Worm (Caenorhabditis elegans) whole organism, young adult: Measurements from ENCODE around the gene srbc-39.

Source experiments
- B0336.3 ChIP-seq: fragments of 200-800 bp; sonication (Bioruptor generic); IDR thresholded peaks from 2 replicates; pipeline ENCODE4 v1.3.6; 2022; ENCODE audit warnings: missing genetic modification characterization, missing compliant biosample characterization
- C17E4.6 ChIP-seq: fragments of 200-800 bp; sonication (Bioruptor generic); IDR thresholded peaks from 2 replicates; pipeline ENCODE4 v1.3.6; 2022; ENCODE audit warnings: missing genetic modification reagents, missing genetic modification characterization, missing compliant biosample characterization
- F22D6.2 ChIP-seq: sonication (generic microtip); optimal IDR thresholded peaks from 2 replicates; lab custom pipeline; 2016; ENCODE audit warnings: mild to moderate bottlenecking, missing genetic modification characterization, missing compliant biosample characterization
- F37B4.10 ChIP-seq: fragments of 200-800 bp; sonication (Bioruptor generic); IDR thresholded peaks from 2 replicates; pipeline ENCODE4 v1.3.6; 2022; ENCODE audit warnings: missing genetic modification characterization, missing compliant biosample characterization
- F39B2.1 ChIP-seq: fragments of 200-800 bp; sonication (Bioruptor generic); IDR thresholded peaks from 2 replicates; pipeline ENCODE4 v1.3.6; 2022; ENCODE audit warnings: missing genetic modification reagents, missing genetic modification characterization, missing compliant biosample characterization
- F55B11.4 ChIP-seq: sonication (generic microtip); optimal IDR thresholded peaks from 2 replicates; lab custom pipeline; 2016; ENCODE audit warnings: missing compliant biosample characterization, missing genetic modification characterization, borderline replicate concordance; ENCODE audit not compliant: insufficient read depth
- F57C9.4 ChIP-seq: sonication (generic microtip); optimal IDR thresholded peaks from 2 replicates; lab custom pipeline; 2017; ENCODE audit warnings: mild to moderate bottlenecking, missing genetic modification characterization, missing compliant biosample characterization
- Y53G8AR.9 ChIP-seq: fragments of 200-800 bp; sonication (Bioruptor generic); conservative IDR thresholded peaks from 2 replicates; pipeline ENCODE4 v1.3.6; 2022; ENCODE audit warnings: missing genetic modification reagents, missing genetic modification characterization, missing compliant biosample characterization
- Y95B8A.8 ChIP-seq: fragments of 200-800 bp; sonication (Bioruptor generic); IDR thresholded peaks from 2 replicates; pipeline ENCODE4 v1.3.6; 2022; ENCODE audit warnings: missing genetic modification reagents, missing genetic modification characterization, missing compliant biosample characterization
- ZK185.1 ChIP-seq: sonication (generic microtip); optimal IDR thresholded peaks from 2 replicates; lab custom pipeline; 2016; ENCODE audit warnings: mild to moderate bottlenecking, missing genetic modification characterization, missing compliant biosample characterization; ENCODE audit not compliant: poor library complexity, severe bottlenecking
- ama-1 ChIP-seq, 3 experiments: fragments of 150-350 bp in 1 of 3; sonication (generic microtip) in 2 of 3; optimal IDR thresholded peaks; 2 replicates each; lab custom pipeline; 2014 to 2018; ENCODE audit warnings: missing biosample characterization in 2 of 3, missing genetic modification characterization in 2 of 3, missing genetic modification reagents in 2 of 3
- attf-5 ChIP-seq: fragments of 200-800 bp; sonication (Bioruptor generic); optimal IDR thresholded peaks from 2 replicates; lab custom pipeline; 2018; ENCODE audit warnings: mild to moderate bottlenecking, missing genetic modification characterization, missing compliant biosample characterization
- attf-6 ChIP-seq: fragments of 200-800 bp; sonication (Bioruptor generic); IDR thresholded peaks from 2 replicates; pipeline ENCODE4 v1.3.6; 2022; ENCODE audit warnings: missing genetic modification reagents, missing genetic modification characterization, missing compliant biosample characterization
- bed-1 ChIP-seq: fragments of 200-800 bp; sonication (Bioruptor generic); IDR thresholded peaks from 2 replicates; pipeline ENCODE4 v1.3.6; 2022; ENCODE audit warnings: missing genetic modification reagents, missing genetic modification characterization, missing compliant biosample characterization
- cebp-1 ChIP-seq, 2 experiments: fragments of 200-800 bp in 1 of 2; sonication (Bioruptor generic) in 1 of 2; sonication (generic microtip) in 1 of 2; IDR thresholded peaks in 1 of 2; optimal IDR thresholded peaks in 1 of 2; 2 replicates each; pipeline versions ENCODE4 v1.3.6 to Lab custom; 2017 to 2022; ENCODE audit warnings: missing compliant biosample characterization in 2 of 2, missing genetic modification characterization in 2 of 2, mild to moderate bottlenecking in 1 of 2, missing genetic modification reagents in 1 of 2, moderate library complexity in 1 of 2
- cebp-2 ChIP-seq: fragments of 200-800 bp; sonication (Bioruptor generic); IDR thresholded peaks from 2 replicates; pipeline ENCODE4 v1.3.6; 2022; ENCODE audit warnings: missing genetic modification characterization, missing compliant biosample characterization
- ceh-27 ChIP-seq: fragments of 200-800 bp; sonication (Bioruptor generic); optimal IDR thresholded peaks from 2 replicates; lab custom pipeline; 2018; ENCODE audit warnings: mild to moderate bottlenecking, missing genetic modification characterization, moderate library complexity, missing compliant biosample characterization
- ceh-40 ChIP-seq: fragments of 200-800 bp; sonication (Bioruptor generic); IDR thresholded peaks from 2 replicates; pipeline ENCODE4 v1.3.6; 2022; ENCODE audit warnings: missing genetic modification characterization, missing compliant biosample characterization
- chd-7 ChIP-seq: sonication (generic microtip); optimal IDR thresholded peaks from 2 replicates; lab custom pipeline; 2016; ENCODE audit warnings: mild to moderate bottlenecking, missing genetic modification characterization, moderate library complexity, missing compliant biosample characterization
- die-1 ChIP-seq: sonication (generic microtip); optimal IDR thresholded peaks from 2 replicates; lab custom pipeline; 2016; ENCODE audit warnings: missing genotype, mild to moderate bottlenecking, missing genetic modification characterization, missing compliant biosample characterization
- dox-1 ChIP-seq: fragments of 200-800 bp; sonication (Bioruptor generic); IDR thresholded peaks from 2 replicates; pipeline ENCODE4 v1.3.6; 2022; ENCODE audit warnings: missing genetic modification reagents, missing genetic modification characterization, missing compliant biosample characterization
- egl-18 ChIP-seq: fragments of 200-800 bp; sonication (Bioruptor generic); IDR thresholded peaks from 2 replicates; pipeline ENCODE4 v1.3.6; 2022; ENCODE audit warnings: missing genetic modification reagents, missing genetic modification characterization, missing compliant biosample characterization
- egrh-3 ChIP-seq: fragments of 200-800 bp; sonication (Bioruptor generic); IDR thresholded peaks from 2 replicates; pipeline ENCODE4 v1.3.6; 2022; ENCODE audit warnings: missing genetic modification reagents, missing genetic modification characterization, missing compliant biosample characterization
- hlh-26 ChIP-seq: fragments of 200-800 bp; sonication (Bioruptor generic); conservative IDR thresholded peaks from 2 replicates; pipeline ENCODE4 v1.3.6; 2022; ENCODE audit warnings: missing genetic modification reagents, missing genetic modification characterization, missing compliant biosample characterization
- hmg-1.2 ChIP-seq: fragments of 200-800 bp; sonication (Bioruptor generic); IDR thresholded peaks from 2 replicates; pipeline ENCODE4 v1.3.6; 2022; ENCODE audit warnings: missing genetic modification reagents, missing genetic modification characterization, missing compliant biosample characterization
- let-526 ChIP-seq: fragments of 200-800 bp; sonication (Bioruptor generic); IDR thresholded peaks from 2 replicates; pipeline ENCODE4 v1.3.6; 2022; ENCODE audit warnings: missing genetic modification reagents, missing genetic modification characterization, missing compliant biosample characterization
- let-607 ChIP-seq, 2 experiments: fragments of 200-800 bp in 1 of 2; sonication (Bioruptor generic) in 1 of 2; sonication (generic microtip) in 1 of 2; optimal IDR thresholded peaks; 2 replicates each; lab custom pipeline; 2016 to 2018; ENCODE audit warnings: mild to moderate bottlenecking in 2 of 2, missing compliant biosample characterization in 2 of 2, missing genetic modification characterization in 2 of 2, moderate library complexity in 2 of 2, missing genotype in 1 of 2
- lin-26 ChIP-seq: fragments of 200-800 bp; sonication (Bioruptor generic); IDR thresholded peaks from 2 replicates; pipeline ENCODE4 v1.3.6; 2022; ENCODE audit warnings: missing genetic modification reagents, missing genetic modification characterization, missing compliant biosample characterization
- lin-40 ChIP-seq: sonication (generic microtip); optimal IDR thresholded peaks from 2 replicates; lab custom pipeline; 2016; ENCODE audit warnings: missing genetic modification characterization, mild to moderate bottlenecking, missing compliant biosample characterization, missing genotype, missing genetic modification reagents
- madf-3 ChIP-seq: fragments of 200-800 bp; sonication (Bioruptor generic); IDR thresholded peaks from 2 replicates; pipeline ENCODE4 v1.3.6; 2022; ENCODE audit warnings: missing genetic modification reagents, missing genetic modification characterization, missing compliant biosample characterization
- mcd-1 ChIP-seq: fragments of 200-800 bp; sonication (Bioruptor generic); IDR thresholded peaks from 2 replicates; pipeline ENCODE4 v1.3.6; 2022; ENCODE audit warnings: missing genetic modification reagents, missing genetic modification characterization, missing compliant biosample characterization
- nhr-120 ChIP-seq: fragments of 200-800 bp; sonication (Bioruptor generic); IDR thresholded peaks from 2 replicates; pipeline ENCODE4 v1.3.6; 2022; ENCODE audit warnings: missing genetic modification characterization, missing compliant biosample characterization
- nhr-27 ChIP-seq: fragments of 200-800 bp; sonication (Bioruptor generic); optimal IDR thresholded peaks from 2 replicates; lab custom pipeline; 2018; ENCODE audit warnings: mild to moderate bottlenecking, missing genetic modification characterization, moderate library complexity, missing compliant biosample characterization
- repo-1 ChIP-seq: sonication (generic microtip); optimal IDR thresholded peaks from 2 replicates; lab custom pipeline; 2017; ENCODE audit warnings: mild to moderate bottlenecking, missing genetic modification characterization, missing compliant biosample characterization
- sdz-38 ChIP-seq: sonication (generic microtip); optimal IDR thresholded peaks from 2 replicates; lab custom pipeline; 2016; ENCODE audit warnings: missing genotype, missing genetic modification characterization, missing compliant biosample characterization
- sea-2 ChIP-seq: fragments of 200-800 bp; sonication (Bioruptor generic); IDR thresholded peaks from 2 replicates; pipeline ENCODE4 v1.3.6; 2022; ENCODE audit warnings: missing genetic modification characterization, missing compliant biosample characterization
- snpc-4 ChIP-seq, 5 experiments: fragments of 150-350 bp in 1 of 5; sonication (generic microtip) in 4 of 5; optimal IDR thresholded peaks; 2 replicates each; lab custom pipeline; 2014 to 2018; ENCODE audit warnings: missing genetic modification characterization in 5 of 5, missing biosample characterization in 3 of 5, antibody characterized with exemption in 2 of 5, mild to moderate bottlenecking in 2 of 5, missing compliant biosample characterization in 2 of 5, missing genotype in 2 of 5, moderate library complexity in 2 of 5, missing genetic modification reagents in 1 of 5
- somi-1 ChIP-seq: fragments of 200-800 bp; sonication (Bioruptor generic); optimal IDR thresholded peaks from 2 replicates; lab custom pipeline; 2018; ENCODE audit warnings: mild to moderate bottlenecking, missing genetic modification characterization, missing compliant biosample characterization
- tbp1 ChIP-seq: fragments of 200-800 bp; sonication (Bioruptor generic); optimal IDR thresholded peaks from 2 replicates; lab custom pipeline; 2018; ENCODE audit warnings: mild to moderate bottlenecking, missing genetic modification characterization, missing compliant biosample characterization
- tlf-1 ChIP-seq: fragments of 200-800 bp; sonication (Bioruptor generic); optimal IDR thresholded peaks from 2 replicates; lab custom pipeline; 2018; ENCODE audit warnings: mild to moderate bottlenecking, missing genetic modification characterization, missing compliant biosample characterization
- zim-3 ChIP-seq: sonication (generic microtip); optimal IDR thresholded peaks from 2 replicates; lab custom pipeline; 2017; ENCODE audit warnings: mild to moderate bottlenecking, missing genetic modification characterization, moderate library complexity, missing compliant biosample characterization
- ztf-22 ChIP-seq: fragments of 200-800 bp; sonication (Bioruptor generic); optimal IDR thresholded peaks from 2 replicates; lab custom pipeline; 2018; ENCODE audit warnings: mild to moderate bottlenecking, missing genetic modification characterization, moderate library complexity, missing compliant biosample characterization

Gene srbc-39

ce11 chrV:728822-729493 is 20.1 kb downstream of the srbc-39 start (continued):
- TF ChIP-seq ZK185.1 (tag; lab: Kevin White, UChicago) = peak; percentile 29
- TF ChIP-seq die-1 = no peak
- TF ChIP-seq sdz-38 (tag; lab: Kevin White, UChicago) = no peak
- no peak for TF ChIP-seq cebp-2
- TF ChIP-seq let-607 (tag; optimal IDR thresholded peaks at IDR 0.05; lab: Kevin White, UChicago) = peak in 1 of 2 experiments; percentile 18
- TF ChIP-seq C17E4.6 (GFP tag; lab: Robert Waterston, UW) = no peak
- TF ChIP-seq tlf-1 (GFP tag; lab: Kevin White, UChicago) = peak; percentile 54
- peak; percentile 64 for TF ChIP-seq repo-1
- TF ChIP-seq attf-5 (GFP tag; lab: Kevin White, UChicago) = peak; percentile 22
- TF ChIP-seq B0336.3 (GFP tag; lab: Robert Waterston, UW) = peak; percentile 66
- no peak for TF ChIP-seq egl-18 (GFP tag; lab: Robert Waterston, UW)
- TF ChIP-seq ama-1 (optimal IDR thresholded peaks at IDR 0.05; lab: Kevin White, UChicago) = peak; percentile 85
- no peak for TF ChIP-seq ama-1 (GFP tag; optimal IDR thresholded peaks at IDR 0.05; lab: Kevin White, UChicago)
- peak; percentile 54 for TF ChIP-seq chd-7 (tag; lab: Kevin White, UChicago)
- TF ChIP-seq bed-1 (GFP tag; lab: Robert Waterston, UW) = no peak
- TF ChIP-seq ceh-40 = no peak
- TF ChIP-seq ztf-22 (GFP tag; lab: Kevin White, UChicago) = peak; percentile 42
- 0 out of 2 replicates have a peak, but pooled peaks have one; percentile 27 for TF ChIP-seq Y95B8A.8 (GFP tag; lab: Robert Waterston, UW)
- peak; percentile 8 for TF ChIP-seq F57C9.4 (tag; lab: Kevin White, UChicago)
- no peak for TF ChIP-seq cebp-1 (GFP tag; IDR thresholded peaks at IDR 0.05; lab: Robert Waterston, UW)
- TF ChIP-seq cebp-1 (tag; optimal IDR thresholded peaks at IDR 0.05; lab: Kevin White, UChicago) = peak; percentile 44
- TF ChIP-seq ceh-27 = no peak
- TF ChIP-seq, all 124 proteins: peak for 18

DNA sequence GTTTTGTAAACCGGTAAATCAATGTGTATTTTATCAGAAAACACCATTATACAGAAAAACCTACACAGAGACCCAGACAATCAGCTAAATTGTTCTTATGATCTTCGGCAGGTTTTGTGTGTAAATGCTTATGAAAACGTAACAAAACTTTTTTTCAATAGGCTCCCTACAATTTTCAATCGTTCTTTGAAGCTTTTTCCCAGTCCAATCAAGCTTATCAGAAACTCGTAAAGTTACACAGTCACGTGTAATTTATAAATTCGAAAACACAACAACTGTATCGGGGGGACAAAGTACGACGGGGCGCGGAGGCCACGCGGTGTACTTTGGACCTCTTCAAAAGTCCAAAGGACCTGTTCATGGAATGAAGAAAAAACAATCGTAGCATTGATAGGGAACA is 21.3 kb downstream of the srbc-39 start:
- TF ChIP-seq egrh-3 (GFP tag; lab: Robert Waterston, UW) = no peak
- no peak for TF ChIP-seq hlh-26 (GFP tag; lab: Robert Waterston, UW)
- TF ChIP-seq somi-1 = peak; percentile 25
- TF ChIP-seq attf-6 (GFP tag; lab: Robert Waterston, UW) = no peak
- TF ChIP-seq B0336.3 (GFP tag; lab: Robert Waterston, UW) = no peak; the same call in 1 of the 2 replicates
- TF ChIP-seq attf-5 (GFP tag; lab: Kevin White, UChicago) = peak; percentile 38
- TF ChIP-seq let-526 (GFP tag; lab: Robert Waterston, UW) = peak; percentile 27
- peak; percentile 42; the same call in 1 of the 2 replicates for TF ChIP-seq dox-1 (GFP tag; lab: Robert Waterston, UW)
- TF ChIP-seq F55B11.4 (tag; lab: Kevin White, UChicago) = no peak
- no peak for TF ChIP-seq mcd-1 (GFP tag; lab: Robert Waterston, UW)
- no peak for TF ChIP-seq sea-2
- no peak for TF ChIP-seq zim-3 (tag; lab: Kevin White, UChicago)
- no peak for TF ChIP-seq snpc-4 (GFP tag; optimal IDR thresholded peaks at IDR 0.05; lab: Kevin White, UChicago)
- TF ChIP-seq snpc-4 (tag; optimal IDR thresholded peaks at IDR 0.05; lab: Kevin White, UChicago) = no peak
- TF ChIP-seq lin-40 = peak; percentile 47
- peak; percentile 68; the same call in 1 of the 2 replicates for TF ChIP-seq Y53G8AR.9 (GFP tag; lab: Robert Waterston, UW)
- TF ChIP-seq lin-26 = 0 out of 2 replicates have a peak, but pooled peaks have one; percentile 24
- TF ChIP-seq nhr-120 (GFP tag; lab: Robert Waterston, UW) = no peak
- TF ChIP-seq F39B2.1 (GFP tag; lab: Robert Waterston, UW) = no peak
- TF ChIP-seq tbp1 (GFP tag; lab: Kevin White, UChicago) = peak; percentile 51
- no peak for TF ChIP-seq F37B4.10 (GFP tag; lab: Robert Waterston, UW)
- TF ChIP-seq madf-3 (GFP tag; lab: Robert Waterston, UW) = 0 out of 2 replicates have a peak, but pooled peaks have one; percentile 47
- peak; percentile 37; the same call in 1 of the 2 replicates for TF ChIP-seq cebp-1 (GFP tag; IDR thresholded peaks at IDR 0.05; lab: Robert Waterston, UW)
- peak; percentile 71 for TF ChIP-seq cebp-1 (tag; optimal IDR thresholded peaks at IDR 0.05; lab: Kevin White, UChicago)
- TF ChIP-seq ZK185.1 (tag; lab: Kevin White, UChicago) = peak; percentile 25
- TF ChIP-seq let-607 (tag; optimal IDR thresholded peaks at IDR 0.05; lab: Kevin White, UChicago) = no peak
- TF ChIP-seq F22D6.2 (tag; lab: Kevin White, UChicago) = no peak
- peak; percentile 27; the same call in 1 of the 2 replicates for TF ChIP-seq hmg-1.2 (GFP tag; lab: Robert Waterston, UW)
- no peak for TF ChIP-seq nhr-27 (tag; lab: Kevin White, UChicago)
- peak; percentile 39 for TF ChIP-seq ztf-22 (GFP tag; lab: Kevin White, UChicago)
- peak; percentile 56 for TF ChIP-seq repo-1
- TF ChIP-seq tlf-1 (GFP tag; lab: Kevin White, UChicago) = peak; percentile 46
